Fruit fly (Drosophila melanogaster) whole organism, embryonic: ENCODE results near the gene CG14667.

Experiments
- Aef1 ChIP-seq: fragments of 200-800 bp; sonication (Bioruptor generic); IDR thresholded peaks from 3 replicates; pipeline ENCODE4 v1.3.6; 2022; ENCODE audit warnings: missing biosample characterization, missing genetic modification characterization
- B-H1 ChIP-seq: fragments of 200-800 bp; sonication (Bioruptor generic); IDR thresholded peaks from 3 replicates; pipeline ENCODE4 v1.3.6; 2022; ENCODE audit warnings: missing biosample characterization, missing genetic modification characterization
- Bteb2 ChIP-seq: fragments of 200-800 bp; sonication (Bioruptor generic); optimal IDR thresholded peaks from 2 replicates; lab custom pipeline; 2016; ENCODE audit warnings: missing biosample characterization, missing genetic modification characterization
- CG1024 ChIP-seq: fragments of 200-800 bp; sonication (Bioruptor generic); IDR thresholded peaks from 2 replicates; pipeline ENCODE4 v1.3.6; 2022; ENCODE audit warnings: missing biosample characterization, missing genetic modification characterization
- CG10654 ChIP-seq: fragments of 200-800 bp; sonication (Bioruptor generic); optimal IDR thresholded peaks from 2 replicates; lab custom pipeline; 2016; ENCODE audit warnings: missing biosample characterization, missing genetic modification characterization
- CG10979 ChIP-seq: fragments of 200-800 bp; sonication (Bioruptor generic); optimal IDR thresholded peaks from 2 replicates; lab custom pipeline; 2018; ENCODE audit warnings: missing biosample characterization, mild to moderate bottlenecking, missing genetic modification characterization, moderate library complexity
- CG11723 ChIP-seq: fragments of 200-800 bp; sonication (Bioruptor generic); optimal IDR thresholded peaks from 2 replicates; lab custom pipeline; 2017; ENCODE audit warnings: missing biosample characterization, mild to moderate bottlenecking, missing genetic modification characterization
- CG15479 ChIP-seq: fragments of 200-800 bp; sonication (Bioruptor generic); optimal IDR thresholded peaks from 3 replicates; lab custom pipeline; 2019; ENCODE audit warnings: missing biosample characterization, mild to moderate bottlenecking, missing genetic modification characterization, moderate library complexity
- CG17186 ChIP-seq: fragments of 200-800 bp; sonication (Bioruptor generic); optimal IDR thresholded peaks from 3 replicates; lab custom pipeline; 2017; ENCODE audit warnings: missing biosample characterization, missing genetic modification reagents, missing genetic modification characterization
- CG17612 ChIP-seq: fragments of 200-800 bp; sonication (Bioruptor generic); IDR thresholded peaks from 2 replicates; pipeline ENCODE4 v1.3.6; 2022; ENCODE audit warnings: missing biosample characterization, missing genetic modification characterization
- CG2120 ChIP-seq: fragments of 200-800 bp; sonication (Bioruptor generic); optimal IDR thresholded peaks from 3 replicates; lab custom pipeline; 2016; ENCODE audit warnings: missing biosample characterization, missing genetic modification characterization
- CG2129 ChIP-seq: fragments of 200-800 bp; sonication (Bioruptor generic); IDR thresholded peaks from 2 replicates; pipeline ENCODE4 v1.3.6; 2022; ENCODE audit warnings: missing biosample characterization, missing genetic modification characterization; ENCODE audit not compliant: partially characterized antibody
- CG34376 ChIP-seq: fragments of 200-800 bp; sonication (Bioruptor generic); optimal IDR thresholded peaks from 2 replicates; lab custom pipeline; 2018; ENCODE audit warnings: missing biosample characterization, mild to moderate bottlenecking, missing genetic modification characterization
- CG4820 ChIP-seq: fragments of 200-800 bp; sonication (Bioruptor generic); optimal IDR thresholded peaks from 3 replicates; lab custom pipeline; 2016; ENCODE audit warnings: missing biosample characterization, missing genetic modification characterization
- CG6175 ChIP-seq: fragments of 200-800 bp; sonication (Bioruptor generic); IDR thresholded peaks from 3 replicates; pipeline ENCODE4 v1.3.6; 2022; ENCODE audit warnings: missing biosample characterization, missing genetic modification characterization
- CG9727 ChIP-seq: fragments of 200-800 bp; sonication (Bioruptor generic); optimal IDR thresholded peaks from 3 replicates; lab custom pipeline; 2017; ENCODE audit warnings: missing biosample characterization, mild to moderate bottlenecking, missing genetic modification characterization
- CkIIα-i1 ChIP-seq: fragments of 200-800 bp; sonication (Bioruptor generic); IDR thresholded peaks from 2 replicates; pipeline ENCODE4 v1.3.6; 2022; ENCODE audit warnings: missing biosample characterization, missing genetic modification characterization
- Doc3 ChIP-seq: fragments of 200-800 bp; sonication (Bioruptor generic); IDR thresholded peaks from 3 replicates; pipeline ENCODE4 v1.3.6; 2022; ENCODE audit warnings: missing biosample characterization, missing genetic modification characterization; ENCODE audit not compliant: partially characterized antibody
- Dp ChIP-seq: fragments of 200-800 bp; sonication (Bioruptor generic); optimal IDR thresholded peaks from 2 replicates; lab custom pipeline; 2018; ENCODE audit warnings: missing biosample characterization, mild to moderate bottlenecking, missing genetic modification characterization, moderate library complexity
- E2f1 ChIP-seq: fragments of 200-800 bp; sonication (Bioruptor generic); IDR thresholded peaks from 2 replicates; pipeline ENCODE4 v1.3.6; 2022; ENCODE audit warnings: missing biosample characterization, missing genetic modification characterization
- ERR ChIP-seq: fragments of 200-800 bp; sonication (Bioruptor generic); optimal IDR thresholded peaks from 2 replicates; lab custom pipeline; 2016; ENCODE audit warnings: missing biosample characterization, missing genetic modification characterization
- Eip74EF ChIP-seq, 2 experiments: fragments of 200-800 bp in 1 of 2; fragments of >200 bp in 1 of 2; sonication (Bioruptor generic) in 1 of 2; optimal IDR thresholded peaks; 2 replicates each; lab custom pipeline; 2017 to 2019; ENCODE audit warnings: missing biosample characterization in 2 of 2, missing genetic modification characterization in 2 of 2, mild to moderate bottlenecking in 1 of 2, moderate library complexity in 1 of 2
- Fer3 ChIP-seq: fragments of 200-800 bp; sonication (Bioruptor generic); optimal IDR thresholded peaks from 2 replicates; lab custom pipeline; 2018; ENCODE audit warnings: missing biosample characterization, mild to moderate bottlenecking, missing genetic modification characterization, moderate library complexity
- Gsc ChIP-seq: fragments of 200-800 bp; sonication (Bioruptor generic); IDR thresholded peaks from 2 replicates; pipeline ENCODE4 v1.3.6; 2022; ENCODE audit warnings: missing biosample characterization, missing genetic modification characterization
- HLH4C ChIP-seq: fragments of 200-800 bp; sonication (Bioruptor generic); IDR thresholded peaks from 3 replicates; pipeline ENCODE4 v1.3.6; 2022; ENCODE audit warnings: missing biosample characterization, missing genetic modification characterization; ENCODE audit not compliant: partially characterized antibody
- Hmx ChIP-seq: fragments of 200-800 bp; sonication (Bioruptor generic); optimal IDR thresholded peaks from 2 replicates; lab custom pipeline; 2016; ENCODE audit warnings: missing biosample characterization, missing genetic modification characterization
- Hr39 ChIP-seq: fragments of >200 bp; optimal IDR thresholded peaks from 2 replicates; lab custom pipeline; 2017
- Mad ChIP-seq: fragments of 200-800 bp; sonication (Bioruptor generic); optimal IDR thresholded peaks from 2 replicates; lab custom pipeline; 2016; ENCODE audit warnings: missing biosample characterization, missing genetic modification characterization
- Med ChIP-seq: fragments of 200-800 bp; sonication (Bioruptor generic); peaks from one replicate; lab custom pipeline; 2016; ENCODE audit warnings: missing biosample characterization, missing genetic modification characterization, mild to moderate bottlenecking, inconsistent platforms, moderate library complexity
- NC2α ChIP-seq: fragments of 200-800 bp; sonication (Bioruptor generic); optimal IDR thresholded peaks from 2 replicates; lab custom pipeline; 2016; ENCODE audit warnings: missing biosample characterization, missing genetic modification characterization
- Rx ChIP-seq: fragments of 200-800 bp; sonication (Bioruptor generic); IDR thresholded peaks from 2 replicates; pipeline ENCODE4 v1.3.6; 2022; ENCODE audit warnings: missing biosample characterization, missing genetic modification characterization
- Trl ChIP-seq, 3 experiments: fragments of >200 bp in 2 of 3; fragments of 200-800 bp in 1 of 3; sonication (Bioruptor generic) in 1 of 3; optimal IDR thresholded peaks; 2 replicates in 1 of 3; 3 replicates in 2 of 3; lab custom pipeline; 2016 to 2017; ENCODE audit warnings: missing biosample characterization in 1 of 3, missing genetic modification characterization in 1 of 3
- ac ChIP-seq: fragments of 200-800 bp; sonication (Bioruptor generic); optimal IDR thresholded peaks from 3 replicates; lab custom pipeline; 2017; ENCODE audit warnings: missing biosample characterization, mild to moderate bottlenecking, missing genetic modification characterization
- amos ChIP-seq: fragments of 200-800 bp; sonication (Bioruptor generic); IDR thresholded peaks from 2 replicates; pipeline ENCODE4 v1.3.6; 2022; ENCODE audit warnings: missing biosample characterization, missing genetic modification characterization; ENCODE audit not compliant: partially characterized antibody
- bcd ChIP-seq: fragments of 200-800 bp; sonication (Bioruptor generic); optimal IDR thresholded peaks from 2 replicates; lab custom pipeline; 2017; ENCODE audit warnings: missing biosample characterization, mild to moderate bottlenecking, missing genetic modification characterization
- br ChIP-seq: fragments of >200 bp; optimal IDR thresholded peaks from 2 replicates; lab custom pipeline; 2017
- dimm ChIP-seq: fragments of 200-800 bp; sonication (Bioruptor generic); IDR thresholded peaks from 2 replicates; pipeline ENCODE4 v1.3.6; 2022; ENCODE audit warnings: missing biosample characterization, missing genetic modification characterization
- esg ChIP-seq: fragments of 200-800 bp; sonication (Bioruptor generic); conservative IDR thresholded peaks from 2 replicates; pipeline ENCODE4 v1.3.6; 2022; ENCODE audit warnings: missing biosample characterization, missing genetic modification characterization
- gem ChIP-seq: fragments of 200-800 bp; sonication (Bioruptor generic); optimal IDR thresholded peaks from 2 replicates; lab custom pipeline; 2019; ENCODE audit warnings: missing biosample characterization, mild to moderate bottlenecking, missing genetic modification characterization, moderate library complexity
- hth ChIP-seq: fragments of >200 bp; optimal IDR thresholded peaks from 2 replicates; lab custom pipeline; 2017; ENCODE audit warnings: inconsistent platforms
- insv ChIP-seq, 2 experiments: fragments of 200-800 bp; sonication (Bioruptor generic); optimal IDR thresholded peaks; 3 replicates each; lab custom pipeline; 2016 to 2018; ENCODE audit warnings: missing biosample characterization in 2 of 2, missing genetic modification characterization in 2 of 2
- inv ChIP-seq: fragments of 200-800 bp; sonication (Bioruptor generic); IDR thresholded peaks from 2 replicates; pipeline ENCODE4 v1.3.6; 2022; ENCODE audit warnings: missing biosample characterization, missing genetic modification characterization; ENCODE audit not compliant: partially characterized antibody
- ken ChIP-seq: fragments of 200-800 bp; sonication (Bioruptor generic); IDR thresholded peaks from 3 replicates; pipeline ENCODE4 v1.3.6; 2022; ENCODE audit warnings: missing biosample characterization, missing genetic modification characterization
- lmd ChIP-seq: fragments of 200-800 bp; sonication (Bioruptor generic); IDR thresholded peaks from 2 replicates; pipeline ENCODE4 v1.3.6; 2022; ENCODE audit warnings: missing biosample characterization, missing genetic modification characterization
- mam ChIP-seq: fragments of 200-800 bp; sonication (Bioruptor generic); optimal IDR thresholded peaks from 3 replicates; lab custom pipeline; 2016; ENCODE audit warnings: missing biosample characterization, missing genetic modification characterization
- pb ChIP-seq: fragments of 200-800 bp; sonication (Bioruptor generic); optimal IDR thresholded peaks from 3 replicates; lab custom pipeline; 2016; ENCODE audit warnings: missing biosample characterization, missing genetic modification characterization
- slou ChIP-seq: fragments of 200-800 bp; sonication (Bioruptor generic); optimal IDR thresholded peaks from 3 replicates; lab custom pipeline; 2016; ENCODE audit warnings: missing biosample characterization, missing genetic modification characterization
- tgo ChIP-seq: fragments of 200-800 bp; sonication (Bioruptor generic); IDR thresholded peaks from 3 replicates; pipeline ENCODE4 v1.3.6; 2022; ENCODE audit warnings: missing biosample characterization, missing genetic modification characterization
- usp ChIP-seq: fragments of >200 bp; optimal IDR thresholded peaks from 2 replicates; lab custom pipeline; 2017; ENCODE audit warnings: missing biosample characterization, missing genetic modification characterization
- vnd ChIP-seq: fragments of 200-800 bp; sonication (Bioruptor generic); IDR thresholded peaks from 3 replicates; pipeline ENCODE4 v1.3.6; 2022; ENCODE audit warnings: missing biosample characterization, missing genetic modification characterization; ENCODE audit not compliant: partially characterized antibody
- yki ChIP-seq: fragments of >200 bp; optimal IDR thresholded peaks from 3 replicates; lab custom pipeline; 2018
- zf30C ChIP-seq: fragments of 200-800 bp; sonication (Bioruptor generic); optimal IDR thresholded peaks from 3 replicates; lab custom pipeline; 2018; ENCODE audit warnings: missing biosample characterization, mild to moderate bottlenecking, missing genetic modification characterization

CG14667 gene

dm6 chr3R:5371563-5371962 lies 3.3 kb upstream of the CG14667 start, which contains the start of gene Polr2F (continued):
- TF ChIP-seq CG17612 (GFP tag; lab: Robert Waterston, UW) = peak; percentile 59
- peak; percentile 70 for TF ChIP-seq CG11723 (GFP tag; lab: Kevin White, UChicago)
- no peak for TF ChIP-seq ac (GFP tag; lab: Kevin White, UChicago)
- TF ChIP-seq Trl (optimal IDR thresholded peaks at IDR 0.05; lab: Kevin White, UChicago) = no peak
- peak; percentile 95 for TF ChIP-seq Trl (GFP tag; optimal IDR thresholded peaks at IDR 0.05; lab: Kevin White, UChicago)
- peak; percentile 97 for TF ChIP-seq CG2120 (GFP tag; lab: Kevin White, UChicago)
- peak; percentile 85 for TF ChIP-seq ERR (GFP tag; lab: Kevin White, UChicago)
- no peak for TF ChIP-seq Gsc
- TF ChIP-seq zf30C = no peak
- 0 out of 3 replicates have a peak, but pooled peaks have one; percentile 16 for TF ChIP-seq B-H1 (GFP tag; lab: Robert Waterston, UW)
- TF ChIP-seq Fer3 (tag; lab: Kevin White, UChicago) = peak; percentile 77
- 0 out of 2 replicates have a peak, but pooled peaks have one; percentile 42 for TF ChIP-seq esg (GFP tag; lab: Robert Waterston, UW)
- TF ChIP-seq CG15479 = no peak
- peak; percentile 64 for TF ChIP-seq NC2α
- TF ChIP-seq bcd (GFP tag; lab: Kevin White, UChicago) = peak; percentile 80
- TF ChIP-seq CkIIα-i1 (GFP tag; lab: Robert Waterston, UW) = no peak
- TF ChIP-seq Rx (GFP tag; lab: Robert Waterston, UW) = peak; percentile 45; the same call in 1 of the 2 replicates
- no peak for TF ChIP-seq Doc3 (GFP tag; lab: Robert Waterston, UW)
- TF ChIP-seq tgo (GFP tag; lab: Robert Waterston, UW) = peak; percentile 67; the same call in 2 of the 3 replicates
- TF ChIP-seq gem (tag; lab: Kevin White, UChicago) = no peak
- no peak for TF ChIP-seq Hmx (GFP tag; lab: Kevin White, UChicago)
- no peak for TF ChIP-seq br (lab: Kevin White, UChicago)
- no peak for TF ChIP-seq Eip74EF (GFP tag; optimal IDR thresholded peaks at IDR 0.05; lab: Kevin White, UChicago)
- no peak for TF ChIP-seq yki
- TF ChIP-seq Med (GFP tag; lab: Kevin White, UChicago) = peak; percentile 99
- TF ChIP-seq mam (GFP tag; lab: Kevin White, UChicago) = peak; percentile 97
- TF ChIP-seq Bteb2 = peak; percentile 82
- TF ChIP-seq CG1024 (GFP tag; lab: Robert Waterston, UW) = peak; percentile 53
- TF ChIP-seq CG34376 = peak; percentile 81
- TF ChIP-seq CG4820 (GFP tag; lab: Kevin White, UChicago) = peak; percentile 68
- peak; percentile 94 for TF ChIP-seq Mad
- peak; percentile 61 for TF ChIP-seq Aef1 (GFP tag; lab: Robert Waterston, UW)
- TF ChIP-seq CG10654 (GFP tag; lab: Kevin White, UChicago) = peak; percentile 86
- peak; percentile 98 for TF ChIP-seq CG17186
- TF ChIP-seq inv = peak; percentile 26; the same call in 1 of the 2 replicates
- peak; percentile 86 for TF ChIP-seq pb (GFP tag; lab: Kevin White, UChicago)
- TF ChIP-seq Dp (GFP tag; lab: Kevin White, UChicago) = peak; percentile 95
- TF ChIP-seq vnd (GFP tag; lab: Robert Waterston, UW) = no peak
- TF ChIP-seq CG2129 (GFP tag; lab: Robert Waterston, UW) = no peak
- TF ChIP-seq usp (GFP tag; lab: Kevin White, UChicago) = no peak
- TF ChIP-seq HLH4C (GFP tag; lab: Robert Waterston, UW) = no peak
- peak; percentile 60 for TF ChIP-seq E2f1
- TF ChIP-seq amos (GFP tag; lab: Robert Waterston, UW) = peak; percentile 65; the same call in 1 of the 2 replicates
- peak; percentile 35 for TF ChIP-seq CG9727 (GFP tag; lab: Kevin White, UChicago)
- peak; percentile 49 for TF ChIP-seq CG10979
- TF ChIP-seq insv (GFP tag; optimal IDR thresholded peaks at IDR 0.05; lab: Kevin White, UChicago) = peak in 1 of 2 experiments; percentile 70
- TF ChIP-seq Hr39 (lab: Kevin White, UChicago) = no peak
- TF ChIP-seq ken (GFP tag; lab: Robert Waterston, UW) = peak; percentile 87
- no peak for TF ChIP-seq dimm
- TF ChIP-seq CG6175 (GFP tag; lab: Robert Waterston, UW) = peak; percentile 53; the same call in 2 of the 3 replicates
- peak; percentile 63 for TF ChIP-seq slou (GFP tag; lab: Kevin White, UChicago)
- no peak for TF ChIP-seq hth (lab: Kevin White, UChicago)
- TF ChIP-seq lmd = peak; percentile 76
